Fruit fly (Drosophila melanogaster): ENCODE data around the gene Nos.

Gene Nos

dm6 chr2L:10769708-10770107 is 67.6 kb downstream of the Nos start, which contains the start of gene CG6724:
Gene CG6724, minus strand, starts transcription at chr2L:10769952.
- no peak for TF ChIP-seq salr (GFP tag; optimal IDR thresholded peaks at IDR 0.05)
- no peak for TF ChIP-seq CG11902 (GFP tag; optimal IDR thresholded peaks at IDR 0.05)
- no peak for TF ChIP-seq Ets21C (GFP tag; optimal IDR thresholded peaks at IDR 0.05)
- no peak for TF ChIP-seq Hr39 (GFP tag; optimal IDR thresholded peaks at IDR 0.05)
- no peak for TF ChIP-seq cyc (GFP tag; optimal IDR thresholded peaks at IDR 0.05)
- no peak for TF ChIP-seq CG8632 (GFP tag; optimal IDR thresholded peaks at IDR 0.05)
- TF ChIP-seq Blimp-1 (GFP tag; optimal IDR thresholded peaks at IDR 0.05) = no peak
- TF ChIP-seq Eip93F (GFP tag; optimal IDR thresholded peaks at IDR 0.05) = no peak
- TF ChIP-seq net (GFP tag; optimal IDR thresholded peaks at IDR 0.05) = no peak
- TF ChIP-seq vri (GFP tag; optimal IDR thresholded peaks at IDR 0.05) = no peak
- no peak for TF ChIP-seq fkh (GFP tag; optimal IDR thresholded peaks at IDR 0.05)
- TF ChIP-seq CG32006 (GFP tag; optimal IDR thresholded peaks at IDR 0.05) = no peak
- TF ChIP-seq eg (GFP tag; IDR thresholded peaks at IDR 0.05) = no peak
- no peak for TF ChIP-seq OdsH (GFP tag; optimal IDR thresholded peaks at IDR 0.05)
- no peak for TF ChIP-seq Gug (GFP tag; IDR thresholded peaks at IDR 0.05)
- no peak for TF ChIP-seq esn (GFP tag; optimal IDR thresholded peaks at IDR 0.05)

DNA sequence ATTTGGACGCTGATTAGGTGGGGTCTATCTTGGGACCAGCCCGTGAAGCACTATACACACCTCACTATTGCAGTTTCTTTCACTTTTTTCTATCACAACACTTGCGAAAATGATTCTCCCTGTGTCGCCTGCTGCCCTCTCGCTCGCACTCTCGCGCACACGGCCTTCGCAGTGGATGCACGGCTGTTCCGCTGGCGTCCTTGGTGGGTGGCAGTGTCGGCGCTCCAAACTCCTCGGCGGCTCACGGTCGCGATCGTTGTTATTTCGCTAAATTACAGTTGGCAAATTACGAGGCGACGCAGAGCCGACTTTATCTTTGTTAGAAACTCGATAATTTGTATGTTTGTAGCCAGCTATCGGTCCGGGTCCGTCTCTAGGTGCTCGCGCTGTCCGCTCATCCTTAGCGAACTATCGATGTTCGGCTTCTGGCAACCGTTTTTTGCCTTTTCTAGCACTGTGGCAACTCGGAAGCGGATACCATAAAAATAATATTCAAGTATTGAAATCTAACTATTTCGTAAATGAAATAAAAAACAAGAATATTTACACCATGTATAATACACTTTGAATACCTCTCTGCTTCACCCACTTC is 69.6 kb downstream of the Nos start, which contains the start of gene Ubc2:
Ubc2 (minus strand) TSS at position 410 of the 592 bp plus-strand sequence.
- TF ChIP-seq Eip78C (GFP tag) (peak; percentile 72), CG31627 (GFP tag; optimal IDR thresholded peaks at IDR 0.05) (peak; percentile 23), Sox14 (GFP tag; optimal IDR thresholded peaks at IDR 0.05) (peak; percentile 73), lz (GFP tag; optimal IDR thresholded peaks at IDR 0.05) (peak; percentile 30), pdm3 (GFP tag; optimal IDR thresholded peaks at IDR 0.05) (peak; percentile 33), OdsH (GFP tag; optimal IDR thresholded peaks at IDR 0.05) (no peak), topi (GFP tag; optimal IDR thresholded peaks at IDR 0.05) (peak; percentile 19), acj6 (GFP tag; optimal IDR thresholded peaks at IDR 0.05) (no peak), dsx (GFP tag; optimal IDR thresholded peaks at IDR 0.05; ENCODE audit: poor library complexity, severe bottlenecking) (peak; percentile 7), CG8319 (GFP tag; optimal IDR thresholded peaks at IDR 0.05) (no peak), esn (GFP tag; optimal IDR thresholded peaks at IDR 0.05) (peak; percentile 28), cyc (GFP tag; optimal IDR thresholded peaks at IDR 0.05) (peak; percentile 15)

DNA sequence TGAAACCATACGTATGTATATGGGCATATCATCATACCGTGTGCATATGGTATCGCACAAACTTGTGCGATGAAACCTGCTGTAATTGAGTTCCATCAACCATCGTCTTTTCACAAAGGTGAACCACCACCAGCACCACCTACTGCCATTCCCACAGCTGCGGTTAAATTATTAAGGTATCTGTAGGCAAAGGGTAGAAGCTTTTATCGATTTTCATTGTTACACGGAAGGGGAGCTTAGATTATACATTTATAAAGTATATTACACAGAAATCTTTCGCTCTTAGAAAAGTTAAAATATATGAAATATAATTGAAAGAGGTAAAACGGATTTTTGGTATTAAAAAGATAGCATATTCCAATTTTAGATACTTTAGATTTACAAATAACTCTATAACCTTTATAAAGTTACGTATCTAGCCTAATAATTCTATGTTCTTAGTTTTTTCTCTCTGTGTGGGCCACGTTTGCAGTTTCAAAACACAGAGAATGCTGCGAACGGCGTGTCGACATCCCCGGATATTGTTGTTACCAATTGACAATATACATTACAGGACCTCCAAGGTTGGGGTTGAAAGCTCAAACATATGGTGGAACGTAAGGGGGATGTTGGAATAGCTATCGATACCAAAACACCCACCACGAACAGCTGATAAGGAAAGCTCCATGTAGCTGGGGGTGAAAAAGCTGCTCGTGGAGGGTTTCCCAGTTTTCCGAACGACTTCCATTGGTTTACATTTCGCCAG is 76.7 kb downstream of the Nos start, which contains the start of gene CG6495:
CG6495 (plus strand) TSS at position 695 of the 745 bp plus-strand sequence.
- TF ChIP-seq OdsH (GFP tag; optimal IDR thresholded peaks at IDR 0.05) (peak; percentile 44), Sox14 (GFP tag; optimal IDR thresholded peaks at IDR 0.05) (no peak), CG34406 (GFP tag; optimal IDR thresholded peaks at IDR 0.05) (peak; percentile 2), topi (GFP tag; optimal IDR thresholded peaks at IDR 0.05) (peak; percentile 14), CG10631 (GFP tag; optimal IDR thresholded peaks at IDR 0.05) (no peak), Smox (GFP tag; optimal IDR thresholded peaks at IDR 0.05) (peak; percentile 28), salr (GFP tag; optimal IDR thresholded peaks at IDR 0.05) (no peak), CG3032 (tag; optimal IDR thresholded peaks at IDR 0.05) (peak; percentile 30), Ets96B (tag; optimal IDR thresholded peaks at IDR 0.05) (peak; percentile 46), fd85E (GFP tag; optimal IDR thresholded peaks at IDR 0.05) (no peak), acj6 (GFP tag; optimal IDR thresholded peaks at IDR 0.05) (peak; percentile 36), ss (GFP tag; optimal IDR thresholded peaks at IDR 0.05) (peak in 1 of 2 experiments; percentile 8), Eip75B (GFP tag; optimal IDR thresholded peaks at IDR 0.05) (peak; percentile 33), CG32006 (GFP tag; optimal IDR thresholded peaks at IDR 0.05) (peak; percentile 39), CG6792 (GFP tag; optimal IDR thresholded peaks at IDR 0.05) (peak; percentile 16), CG11762 (GFP tag; optimal IDR thresholded peaks at IDR 0.05; ENCODE audit: insufficient read depth) (no peak), Eip78C (GFP tag) (peak; percentile 84), CG3919 (GFP tag; optimal IDR thresholded peaks at IDR 0.05) (peak; percentile 28), CG8632 (GFP tag; optimal IDR thresholded peaks at IDR 0.05) (peak; percentile 3), net (GFP tag; optimal IDR thresholded peaks at IDR 0.05) (peak; percentile 10), pdm3 (GFP tag; optimal IDR thresholded peaks at IDR 0.05) (peak; percentile 28), Met (GFP tag; optimal IDR thresholded peaks at IDR 0.05) (peak; percentile 29), dsx (GFP tag; optimal IDR thresholded peaks at IDR 0.05; ENCODE audit: poor library complexity, severe bottlenecking) (peak; percentile 29), fkh (GFP tag; optimal IDR thresholded peaks at IDR 0.05) (no peak), esn (GFP tag; optimal IDR thresholded peaks at IDR 0.05) (peak; percentile 50), Hr4 (GFP tag; optimal IDR thresholded peaks at IDR 0.05) (peak; percentile 27), Lpt (GFP tag; optimal IDR thresholded peaks at IDR 0.05) (no peak), CG11902 (GFP tag; optimal IDR thresholded peaks at IDR 0.05) (no peak)
